Worm (Caenorhabditis elegans) whole organism, L1 larva: ENCODE measurements around the gene str-240.

Experiments
- C34B4.2 ChIP-seq: sonication (generic microtip); optimal IDR thresholded peaks from 2 replicates; lab custom pipeline; 2017; ENCODE audit warnings: mild to moderate bottlenecking, missing genetic modification characterization, missing compliant biosample characterization
- aly-2 ChIP-seq: fragments of 150-350 bp; optimal IDR thresholded peaks from 2 replicates; lab custom pipeline; 2014; ENCODE audit warnings: missing biosample characterization, missing genetic modification characterization
- ama-1 ChIP-seq: fragments of 150-350 bp; optimal IDR thresholded peaks from 2 replicates; lab custom pipeline; 2014
- blmp-1 ChIP-seq: fragments of 150-350 bp; optimal IDR thresholded peaks from 2 replicates; lab custom pipeline; 2014; ENCODE audit warnings: missing biosample characterization, missing genetic modification characterization
- ceh-63 ChIP-seq: fragments of 200-800 bp; sonication (Bioruptor generic); optimal IDR thresholded peaks from 2 replicates; lab custom pipeline; 2018; ENCODE audit warnings: mild to moderate bottlenecking, missing genetic modification characterization, missing compliant biosample characterization
- ceh-8 ChIP-seq: fragments of 200-800 bp; sonication (Bioruptor generic); optimal IDR thresholded peaks from 2 replicates; lab custom pipeline; 2018; ENCODE audit warnings: mild to moderate bottlenecking, missing genetic modification characterization, moderate library complexity, missing compliant biosample characterization
- ceh-82 ChIP-seq, 3 experiments: fragments of 150-350 bp in 1 of 3; sonication (generic microtip) in 2 of 3; optimal IDR thresholded peaks; 2 replicates each; lab custom pipeline; 2014 to 2017; ENCODE audit warnings: missing biosample characterization in 3 of 3, missing genetic modification characterization in 3 of 3
- dsc-1 ChIP-seq: sonication (generic microtip); optimal IDR thresholded peaks from 2 replicates; lab custom pipeline; 2016; ENCODE audit warnings: mild to moderate bottlenecking, missing genetic modification characterization, missing compliant biosample characterization
- efl-1 ChIP-seq, 4 experiments: fragments of 150-350 bp; optimal IDR thresholded peaks in 3 of 4; peaks in 1 of 4; 1 replicate in 1 of 4; 2 replicates in 3 of 4; lab custom pipeline; 2014; ENCODE audit warnings: missing biosample characterization in 2 of 4, missing genetic modification characterization in 2 of 4, missing genetic modification reagents in 2 of 4
- efl-3 ChIP-seq: fragments of 200-800 bp; sonication (Bioruptor generic); optimal IDR thresholded peaks from 2 replicates; lab custom pipeline; 2018; ENCODE audit warnings: mild to moderate bottlenecking, missing genetic modification characterization, missing compliant biosample characterization
- elt-3 ChIP-seq, 6 experiments: fragments of 150-350 bp in 1 of 6; sonication (generic microtip); optimal IDR thresholded peaks; 2 replicates each; lab custom pipeline; 2017 to 2018; ENCODE audit warnings: missing biosample characterization in 6 of 6, missing genetic modification characterization in 6 of 6, inconsistent platforms in 1 of 6
- fkh-10 ChIP-seq: sonication (generic microtip); optimal IDR thresholded peaks from 2 replicates; lab custom pipeline; 2017; ENCODE audit warnings: missing biosample characterization, missing genetic modification reagents, missing genetic modification characterization
- fkh-8 ChIP-seq: sonication (generic microtip); optimal IDR thresholded peaks from 2 replicates; lab custom pipeline; 2016; ENCODE audit warnings: mild to moderate bottlenecking, missing genetic modification characterization, missing compliant biosample characterization
- hlh-17 ChIP-seq: fragments of 200-800 bp; sonication (Bioruptor generic); optimal IDR thresholded peaks from 2 replicates; lab custom pipeline; 2018; ENCODE audit warnings: missing genetic modification characterization, mild to moderate bottlenecking, missing compliant biosample characterization, moderate library complexity, borderline replicate concordance
- hlh-4 ChIP-seq: sonication (generic microtip); optimal IDR thresholded peaks from 2 replicates; lab custom pipeline; 2016; ENCODE audit warnings: mild to moderate bottlenecking, missing genetic modification characterization, missing compliant biosample characterization
- hpl-2 ChIP-seq: fragments of 150-350 bp; optimal IDR thresholded peaks from 2 replicates; lab custom pipeline; 2014; ENCODE audit warnings: missing biosample characterization, missing genetic modification reagents, missing genetic modification characterization
- lin-13 ChIP-seq: fragments of 150-350 bp; optimal IDR thresholded peaks from 2 replicates; lab custom pipeline; 2014; ENCODE audit warnings: missing biosample characterization, missing genetic modification reagents, missing genetic modification characterization
- lin-14 ChIP-seq: fragments of 200-800 bp; sonication (Bioruptor generic); optimal IDR thresholded peaks from 2 replicates; lab custom pipeline; 2018; ENCODE audit warnings: mild to moderate bottlenecking, missing genetic modification characterization, moderate library complexity, missing compliant biosample characterization
- lin-15B ChIP-seq: fragments of 150-350 bp; sonication (generic microtip); optimal IDR thresholded peaks from 3 replicates; lab custom pipeline; 2014; ENCODE audit warnings: missing biosample characterization, missing genetic modification characterization
- lin-39 ChIP-seq: fragments of 150-350 bp; optimal IDR thresholded peaks from 2 replicates; lab custom pipeline; 2014; ENCODE audit warnings: missing biosample characterization, missing genetic modification reagents, missing genetic modification characterization
- mab-9 ChIP-seq: fragments of 200-800 bp; sonication (Bioruptor generic); IDR thresholded peaks from 2 replicates; pipeline ENCODE4 v1.3.6; 2022; ENCODE audit warnings: missing genetic modification reagents, missing genetic modification characterization, missing compliant biosample characterization
- mef-2 ChIP-seq: fragments of 150-350 bp; optimal IDR thresholded peaks from 2 replicates; lab custom pipeline; 2014; ENCODE audit warnings: missing biosample characterization, missing genetic modification characterization
- mep-1 ChIP-seq: fragments of 150-350 bp; optimal IDR thresholded peaks from 2 replicates; lab custom pipeline; 2014; ENCODE audit warnings: missing biosample characterization, missing genetic modification characterization
- nhr-11 ChIP-seq: fragments of 150-350 bp; optimal IDR thresholded peaks from 2 replicates; lab custom pipeline; 2014; ENCODE audit warnings: missing biosample characterization, missing genetic modification characterization
- nhr-47 ChIP-seq: sonication (generic microtip); optimal IDR thresholded peaks from 2 replicates; lab custom pipeline; 2016; ENCODE audit warnings: mild to moderate bottlenecking, missing genetic modification characterization, moderate library complexity, missing compliant biosample characterization
- nhr-71 ChIP-seq: sonication (generic microtip); optimal IDR thresholded peaks from 2 replicates; lab custom pipeline; 2016; ENCODE audit warnings: mild to moderate bottlenecking, missing genetic modification characterization, moderate library complexity, missing compliant biosample characterization
- nhr-76 ChIP-seq: sonication (generic microtip); optimal IDR thresholded peaks from 2 replicates; lab custom pipeline; 2017; ENCODE audit warnings: missing biosample characterization, missing genetic modification characterization
- nhr-84 ChIP-seq: sonication (generic microtip); optimal IDR thresholded peaks from 2 replicates; lab custom pipeline; 2017; ENCODE audit warnings: missing biosample characterization, missing genetic modification characterization
- nhr-90 ChIP-seq: sonication (generic microtip); optimal IDR thresholded peaks from 2 replicates; lab custom pipeline; 2016; ENCODE audit warnings: mild to moderate bottlenecking, missing genetic modification characterization, missing compliant biosample characterization; ENCODE audit not compliant: poor library complexity
- pag-3 ChIP-seq: sonication (generic microtip); optimal IDR thresholded peaks from 2 replicates; lab custom pipeline; 2017; ENCODE audit warnings: missing genetic modification characterization, mild to moderate bottlenecking, missing compliant biosample characterization, antibody characterized with exemption, borderline replicate concordance; ENCODE audit not compliant: insufficient read depth
- snpc-4 ChIP-seq: fragments of 150-350 bp; optimal IDR thresholded peaks from 2 replicates; lab custom pipeline; 2014; ENCODE audit warnings: missing biosample characterization, missing genetic modification characterization
- sptf-1 ChIP-seq: fragments of 150-350 bp; optimal IDR thresholded peaks from 2 replicates; lab custom pipeline; 2014; ENCODE audit warnings: missing biosample characterization, missing genetic modification characterization
- sup-37 ChIP-seq: fragments of 200-800 bp; sonication (Bioruptor generic); optimal IDR thresholded peaks from 2 replicates; lab custom pipeline; 2018; ENCODE audit warnings: mild to moderate bottlenecking, missing genetic modification characterization, missing compliant biosample characterization
- swsn-7 ChIP-seq: sonication (generic microtip); optimal IDR thresholded peaks from 2 replicates; lab custom pipeline; 2016; ENCODE audit warnings: missing genetic modification characterization, missing compliant biosample characterization
- tlp-1 ChIP-seq: fragments of 150-350 bp; optimal IDR thresholded peaks from 2 replicates; lab custom pipeline; 2014; ENCODE audit warnings: missing biosample characterization, missing genetic modification characterization
- unc-98 ChIP-seq: fragments of 200-800 bp; sonication (Bioruptor generic); IDR thresholded peaks from 2 replicates; pipeline ENCODE4 v1.3.6; 2022; ENCODE audit warnings: missing genetic modification characterization, missing compliant biosample characterization
- vab-15 ChIP-seq: sonication (generic microtip); optimal IDR thresholded peaks from 2 replicates; lab custom pipeline; 2017; ENCODE audit warnings: missing genotype, mild to moderate bottlenecking, missing genetic modification characterization, missing compliant biosample characterization
- xbp-1 ChIP-seq: sonication (generic microtip); optimal IDR thresholded peaks from 2 replicates; lab custom pipeline; 2016; ENCODE audit warnings: missing genetic modification characterization, missing compliant biosample characterization
- zip-4 ChIP-seq: fragments of 200-800 bp; sonication (Bioruptor generic); optimal IDR thresholded peaks from 2 replicates; lab custom pipeline; 2018; ENCODE audit warnings: mild to moderate bottlenecking, missing genetic modification characterization, moderate library complexity, missing compliant biosample characterization
- ztf-4 ChIP-seq: fragments of 150-350 bp; optimal IDR thresholded peaks from 2 replicates; lab custom pipeline; 2014; ENCODE audit warnings: missing biosample characterization, missing genetic modification characterization

Gene str-240

DNA sequence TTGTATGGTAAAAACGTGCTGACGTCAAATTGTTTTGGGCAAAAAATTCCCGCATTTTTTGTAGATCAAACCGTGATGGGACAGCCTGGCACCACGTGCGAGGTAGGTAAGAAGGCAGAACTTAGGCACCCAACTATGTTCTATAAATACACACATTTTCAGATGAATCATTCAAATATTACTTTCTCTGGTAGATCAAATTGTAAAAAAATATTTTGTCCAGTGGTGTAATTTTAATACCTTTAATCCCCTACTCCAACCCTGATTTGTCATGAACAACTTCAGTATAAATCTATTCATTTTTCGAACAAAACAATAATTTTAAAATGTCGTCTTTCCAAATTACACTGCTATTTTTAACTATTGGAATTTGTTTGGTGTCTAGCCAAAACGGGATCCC is 27.3 kb downstream of the str-240 start, which contains the start of gene spig-7:
spig-7 (plus strand) TSS at position 301 of the 400 bp plus-strand sequence.
- TF ChIP-seq tlp-1 (no peak), nhr-11 (tag; lab: Kevin White, UChicago) (no peak), lin-39 (no peak), sup-37 (GFP tag; lab: Kevin White, UChicago) (no peak), ztf-4 (tag; lab: Kevin White, UChicago) (no peak), snpc-4 (tag; lab: Kevin White, UChicago) (no peak), efl-3 (GFP tag; lab: Kevin White, UChicago) (no peak), fkh-8 (tag; lab: Kevin White, UChicago) (no peak), C34B4.2 (no peak), lin-15B (tag; lab: Kevin White, UChicago) (no peak), nhr-76 (tag; lab: Kevin White, UChicago) (no peak)

DNA sequence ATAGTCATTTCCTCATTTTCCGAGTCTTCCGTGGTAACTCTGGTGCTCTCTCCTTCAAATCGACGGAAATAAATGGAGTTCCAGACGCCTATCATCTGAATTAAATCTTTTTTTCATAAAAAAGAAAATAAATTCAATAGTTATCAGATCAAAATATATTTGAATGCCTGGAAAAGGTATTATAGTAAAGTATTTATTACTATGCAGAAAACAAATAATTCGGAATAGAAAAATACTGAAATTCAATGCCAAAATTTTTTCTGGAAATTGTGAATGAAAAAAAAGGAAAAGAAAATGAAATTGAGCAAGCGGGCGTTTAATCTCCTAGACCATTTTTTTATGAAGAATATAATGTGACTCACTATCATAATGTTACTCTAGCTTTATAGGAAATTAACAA is 30.2 kb downstream of the str-240 start, which contains the start of gene C38C3.6:
C38C3.6 (minus strand) TSS at position 101 of the 400 bp plus-strand sequence.
- TF ChIP-seq pag-3 (no peak), mep-1 (tag; lab: Kevin White, UChicago) (no peak), elt-3 (tag; optimal IDR thresholded peaks at IDR 0.05; lab: Kevin White, UChicago) (no peak), nhr-84 (tag; lab: Kevin White, UChicago) (no peak), mab-9 (no peak), nhr-47 (tag; lab: Kevin White, UChicago) (no peak), nhr-71 (no peak), aly-2 (no peak), mef-2 (no peak), ztf-4 (tag; lab: Kevin White, UChicago) (no peak), hpl-2 (GFP tag; lab: Kevin White, UChicago) (no peak), zip-4 (GFP tag; lab: Kevin White, UChicago) (no peak), swsn-7 (tag; lab: Kevin White, UChicago) (no peak), sptf-1 (tag; lab: Kevin White, UChicago) (no peak), nhr-90 (tag; lab: Kevin White, UChicago) (no peak)
- TF ChIP-seq, all 84 proteins: peak for 0

DNA sequence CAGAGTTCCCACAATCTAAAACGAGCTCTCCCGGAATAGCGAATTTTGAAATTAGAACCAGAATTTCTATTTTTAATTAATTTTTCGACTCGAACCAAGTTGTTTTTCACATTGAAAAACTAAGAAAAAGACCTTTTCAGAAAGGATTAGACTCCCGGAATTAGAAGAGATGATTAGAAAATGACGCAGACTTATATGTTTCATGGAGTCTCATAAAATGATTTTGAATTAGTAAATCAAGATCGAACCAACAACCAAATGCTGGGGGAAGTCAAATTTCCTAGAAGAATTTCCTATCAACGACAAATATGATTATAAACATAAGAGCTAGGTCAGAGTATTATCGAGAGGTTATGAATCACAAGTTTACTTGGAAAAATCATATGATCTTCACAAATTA is 33.1 kb downstream of the str-240 start:
- TF ChIP-seq lin-13 (no peak), ceh-8 (GFP tag; lab: Kevin White, UChicago) (no peak), fkh-10 (GFP tag; lab: Kevin White, UChicago) (no peak), nhr-11 (tag; lab: Kevin White, UChicago) (no peak), hlh-4 (no peak), lin-14 (GFP tag; lab: Kevin White, UChicago) (peak; percentile 56), ceh-82 (tag; optimal IDR thresholded peaks at IDR 0.05; lab: Kevin White, UChicago) (no peak), vab-15 (tag; lab: Kevin White, UChicago) (no peak), sup-37 (GFP tag; lab: Kevin White, UChicago) (no peak), mef-2 (no peak), hlh-17 (GFP tag; lab: Kevin White, UChicago) (no peak), fkh-8 (tag; lab: Kevin White, UChicago) (peak; percentile 59), xbp-1 (no peak), dsc-1 (tag; lab: Kevin White, UChicago) (peak; percentile 71), unc-98 (GFP tag; lab: Robert Waterston, UW) (no peak), efl-1 (optimal IDR thresholded peaks at IDR 0.05; lab: Kevin White, UChicago) (no peak), efl-1 (GFP tag; optimal IDR thresholded peaks at IDR 0.05 in 1 of 2; lab: Kevin White, UChicago) (peak in 1 of 2 experiments; percentile 67), ama-1 (lab: Kevin White, UChicago) (no peak), nhr-71 (peak; percentile 51), ztf-4 (tag; lab: Kevin White, UChicago) (no peak), nhr-47 (tag; lab: Kevin White, UChicago) (peak; percentile 53), blmp-1 (tag; lab: Kevin White, UChicago) (no peak), ceh-63 (GFP tag; lab: Kevin White, UChicago) (no peak)
